Worm (Caenorhabditis elegans): ENCODE results near the gene sinh-1.

DNA sequence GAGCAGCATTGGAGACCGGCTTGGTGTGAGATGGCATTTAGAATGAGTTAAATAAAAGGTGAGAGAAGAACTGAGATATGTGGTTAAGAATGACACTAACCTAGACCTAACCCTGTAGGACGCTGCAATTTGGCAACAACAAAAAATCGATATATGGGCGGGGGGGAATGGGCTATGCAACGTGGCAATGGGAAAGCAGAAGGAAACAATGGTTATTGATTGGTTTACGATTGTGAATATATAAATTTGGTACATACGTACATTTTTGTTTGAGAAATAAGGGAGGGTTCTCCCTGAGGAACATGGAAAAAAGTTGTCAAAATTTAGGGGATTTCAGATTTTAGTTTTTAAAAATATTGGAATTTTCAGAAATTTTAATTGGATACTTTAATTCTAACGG lies 20.9 kb downstream of the sinh-1 start, which contains the start of gene tag-276:
- no peak for TF ChIP-seq unc-62 (GFP tag; optimal IDR thresholded peaks at IDR 0.05)
- no peak for TF ChIP-seq lin-15B (tag; optimal IDR thresholded peaks at IDR 0.05)
- no peak for TF ChIP-seq ceh-82 (tag; optimal IDR thresholded peaks at IDR 0.05)
- no peak for TF ChIP-seq nhr-76 (tag; optimal IDR thresholded peaks at IDR 0.05)
- no peak for TF ChIP-seq ZK546.5 (tag; optimal IDR thresholded peaks at IDR 0.05)

All from whole organism, L3 larva.